Worm (Caenorhabditis elegans): ENCODE data around the gene F47B8.14.
"Not testable (repeated sequence)": the region's sequence is repeated elsewhere in the genome, so short reads cannot be mapped to it uniquely, and the experiment has no call there.

Gene F47B8.14

ce11 chrV:14320246-14320645 lies at the start of gene F47B8.14:
TSS of gene F47B8.14 (plus strand) at chrV:14320546.
- TF ChIP-seq dao-5 (tag; optimal IDR thresholded peaks at IDR 0.05) (no peak), W03F9.2 (tag; optimal IDR thresholded peaks at IDR 0.05) (no peak), him-1 (tag; optimal IDR thresholded peaks at IDR 0.05) (no peak)

- TF ChIP-seq W03F9.2 (tag; optimal IDR thresholded peaks at IDR 0.05) (no peak), dao-5 (tag; optimal IDR thresholded peaks at IDR 0.05) (no peak), him-1 (tag; optimal IDR thresholded peaks at IDR 0.05) (no peak)
Observed at ce11 chrV:14270729-14271128, 49.6 kb upstream of the F47B8.14 start, which contains the start of gene F40G12.5. TSS of gene F40G12.5 (minus strand) at chrV:14270829.

- TF ChIP-seq dao-5 (tag; optimal IDR thresholded peaks at IDR 0.05) (no peak), W03F9.2 (tag; optimal IDR thresholded peaks at IDR 0.05) (no peak), him-1 (tag; optimal IDR thresholded peaks at IDR 0.05) (no peak)
Observed at ce11 chrV:14273019-14273418, 47.3 kb upstream of the F47B8.14 start, which contains the start of gene F40G12.6. TSS of gene F40G12.6 (minus strand) at chrV:14273119.

- TF ChIP-seq dao-5, W03F9.2, him-1 (tag; optimal IDR thresholded peaks at IDR 0.05): not testable (repeated sequence)
Observed at ce11 chrV:14274268-14274667, 46.1 kb upstream of the F47B8.14 start, which contains the start of gene F40G12.7. TSS of gene F40G12.7 (plus strand) at chrV:14274568.

- TF ChIP-seq dao-5 (tag; optimal IDR thresholded peaks at IDR 0.05) (no peak), W03F9.2 (tag; optimal IDR thresholded peaks at IDR 0.05) (no peak), him-1 (tag; optimal IDR thresholded peaks at IDR 0.05) (no peak)
Observed at ce11 chrV:14279777-14280176, 40.6 kb upstream of the F47B8.14 start, which contains the start of gene srt-33. TSS of gene srt-33 (minus strand) at chrV:14279877.

ce11 chrV:14282222-14282709 lies 38.1 kb upstream of the F47B8.14 start, which contains the start of the genes srt-74 and F40G12.9:
TSS of gene srt-74 (minus strand) at chrV:14282322.
TSS of gene F40G12.9 (plus strand) at chrV:14282659.
- no peak for TF ChIP-seq W03F9.2 (tag; optimal IDR thresholded peaks at IDR 0.05)
- no peak for TF ChIP-seq him-1 (tag; optimal IDR thresholded peaks at IDR 0.05)
- no peak for TF ChIP-seq dao-5 (tag; optimal IDR thresholded peaks at IDR 0.05)

ce11 chrV:14283241-14283640 lies 37.1 kb upstream of the F47B8.14 start, which contains the start of gene F40G12.10:
TSS of gene F40G12.10 (plus strand) at chrV:14283541.
- TF ChIP-seq dao-5 (tag; optimal IDR thresholded peaks at IDR 0.05) (no peak), him-1 (tag; optimal IDR thresholded peaks at IDR 0.05) (no peak), W03F9.2 (tag; optimal IDR thresholded peaks at IDR 0.05) (no peak)

- TF ChIP-seq dao-5 (tag; optimal IDR thresholded peaks at IDR 0.05) (no peak), W03F9.2 (tag; optimal IDR thresholded peaks at IDR 0.05) (no peak), him-1 (tag; optimal IDR thresholded peaks at IDR 0.05) (no peak)
Observed at ce11 chrV:14285803-14286202, 34.5 kb upstream of the F47B8.14 start, which contains the start of gene F40G12.11. TSS of gene F40G12.11 (plus strand) at chrV:14286171.

ce11 chrV:14289363-14289762 lies 31.0 kb upstream of the F47B8.14 start, which contains the start of gene F14D7.1:
TSS of gene F14D7.1 (minus strand) at chrV:14289463.
- TF ChIP-seq dao-5 (tag; optimal IDR thresholded peaks at IDR 0.05) (no peak), him-1 (tag; optimal IDR thresholded peaks at IDR 0.05) (no peak), W03F9.2 (tag; optimal IDR thresholded peaks at IDR 0.05) (no peak)

- TF ChIP-seq W03F9.2 (tag; optimal IDR thresholded peaks at IDR 0.05) (no peak), dao-5 (tag; optimal IDR thresholded peaks at IDR 0.05) (no peak), him-1 (tag; optimal IDR thresholded peaks at IDR 0.05) (no peak)
Observed at ce11 chrV:14290636-14291035, 29.7 kb upstream of the F47B8.14 start, which contains the start of gene F14D7.18. TSS of gene F14D7.18 (minus strand) at chrV:14290736.

ce11 chrV:14293667-14294194 lies 26.6 kb upstream of the F47B8.14 start, which contains the start of gene F14D7.2:
TSS of gene F14D7.2 (minus strand) at chrV:14293717.
- TF ChIP-seq dao-5 (tag; optimal IDR thresholded peaks at IDR 0.05): no peak
- no peak for TF ChIP-seq W03F9.2 (tag; optimal IDR thresholded peaks at IDR 0.05)
- TF ChIP-seq him-1 (tag; optimal IDR thresholded peaks at IDR 0.05): no peak

ce11 chrV:14294396-14294795 lies 25.9 kb upstream of the F47B8.14 start, which contains the start of gene F14D7.9:
TSS of gene F14D7.9 (plus strand) at chrV:14294696.
- TF ChIP-seq him-1 (tag; optimal IDR thresholded peaks at IDR 0.05): no peak
- TF ChIP-seq dao-5 (tag; optimal IDR thresholded peaks at IDR 0.05): no peak
- no peak for TF ChIP-seq W03F9.2 (tag; optimal IDR thresholded peaks at IDR 0.05)

- TF ChIP-seq dao-5 (tag; optimal IDR thresholded peaks at IDR 0.05) (no peak), W03F9.2 (tag; optimal IDR thresholded peaks at IDR 0.05) (no peak), him-1 (tag; optimal IDR thresholded peaks at IDR 0.05) (no peak)
Observed at ce11 chrV:14296499-14296898, 23.8 kb upstream of the F47B8.14 start, which contains the start of gene F14D7.3. TSS of gene F14D7.3 (plus strand) at chrV:14296799.

ce11 chrV:14299569-14300064 lies 20.7 kb upstream of the F47B8.14 start, which contains the start of the genes spig-3 and F14D7.12:
TSS of gene spig-3 (minus strand) at chrV:14299669.
TSS of gene F14D7.12 (plus strand) at chrV:14300014.
- TF ChIP-seq dao-5 (tag; optimal IDR thresholded peaks at IDR 0.05): no peak
- TF ChIP-seq him-1 (tag; optimal IDR thresholded peaks at IDR 0.05): no peak

All from whole organism, L4/young adult.